Fruit fly (Drosophila melanogaster) whole organism, embryonic: Measurements from ENCODE around the gene PCID2.
A peak's percentile ranks its signal among the peaks of the same experiment; 100 is the strongest.

Experiments used
- ATbp ChIP-seq: fragments of 200-800 bp; sonication (Bioruptor generic); optimal IDR thresholded peaks from 2 replicates; lab custom pipeline; 2017; ENCODE audit warnings: missing biosample characterization, mild to moderate bottlenecking, missing genetic modification characterization, missing genetic modification reagents
- Atf3 ChIP-seq: fragments of 200-800 bp; sonication (Bioruptor generic); optimal IDR thresholded peaks from 3 replicates; lab custom pipeline; 2016; ENCODE audit warnings: missing biosample characterization, missing genetic modification characterization
- CG11723 ChIP-seq: fragments of 200-800 bp; sonication (Bioruptor generic); optimal IDR thresholded peaks from 2 replicates; lab custom pipeline; 2017; ENCODE audit warnings: missing biosample characterization, mild to moderate bottlenecking, missing genetic modification characterization
- CG12155 ChIP-seq: fragments of 200-800 bp; sonication (Bioruptor generic); optimal IDR thresholded peaks from 3 replicates; lab custom pipeline; 2016; ENCODE audit warnings: missing biosample characterization, missing genetic modification characterization
- CG12299 ChIP-seq: fragments of 200-800 bp; sonication (Bioruptor generic); optimal IDR thresholded peaks from 2 replicates; lab custom pipeline; 2018; ENCODE audit warnings: missing biosample characterization, mild to moderate bottlenecking, missing genetic modification characterization
- CG13123 ChIP-seq: fragments of 200-800 bp; sonication (Bioruptor generic); optimal IDR thresholded peaks from 2 replicates; lab custom pipeline; 2016; ENCODE audit warnings: missing biosample characterization, missing genetic modification characterization
- CG13775 ChIP-seq: fragments of 200-800 bp; sonication (Bioruptor generic); optimal IDR thresholded peaks from 3 replicates; lab custom pipeline; 2017; ENCODE audit warnings: missing biosample characterization, mild to moderate bottlenecking, missing genetic modification characterization
- CG14050 ChIP-seq: fragments of 200-800 bp; sonication (Bioruptor generic); IDR thresholded peaks from 3 replicates; pipeline ENCODE4 v1.3.6; 2022; ENCODE audit warnings: missing biosample characterization, missing genetic modification characterization
- CG15601 ChIP-seq: fragments of 200-800 bp; sonication (Bioruptor generic); optimal IDR thresholded peaks from 3 replicates; lab custom pipeline; 2019; ENCODE audit warnings: missing biosample characterization, mild to moderate bottlenecking, missing genetic modification characterization, moderate library complexity
- CG17568 ChIP-seq: fragments of 200-800 bp; sonication (Bioruptor generic); optimal IDR thresholded peaks from 2 replicates; lab custom pipeline; 2018; ENCODE audit warnings: missing biosample characterization, mild to moderate bottlenecking, missing genetic modification characterization, moderate library complexity
- CG18262 ChIP-seq: fragments of 200-800 bp; optimal IDR thresholded peaks from 3 replicates; lab custom pipeline; 2019; ENCODE audit warnings: missing biosample characterization, mild to moderate bottlenecking, missing genetic modification characterization, moderate library complexity
- CG2199 ChIP-seq: fragments of 200-800 bp; sonication (Bioruptor generic); IDR thresholded peaks from 3 replicates; pipeline ENCODE4 v1.3.6; 2022; ENCODE audit warnings: missing biosample characterization, missing genetic modification characterization
- CG2202 ChIP-seq: fragments of 200-800 bp; sonication (Bioruptor generic); optimal IDR thresholded peaks from 2 replicates; lab custom pipeline; 2018; ENCODE audit warnings: missing biosample characterization, mild to moderate bottlenecking, missing genetic modification characterization
- CG3995 ChIP-seq: fragments of 200-800 bp; sonication (Bioruptor generic); optimal IDR thresholded peaks from 3 replicates; lab custom pipeline; 2016; ENCODE audit warnings: missing biosample characterization, missing genetic modification characterization
- CG4820 ChIP-seq: fragments of 200-800 bp; sonication (Bioruptor generic); optimal IDR thresholded peaks from 3 replicates; lab custom pipeline; 2016; ENCODE audit warnings: missing biosample characterization, missing genetic modification characterization
- CG5953 ChIP-seq: fragments of 200-800 bp; sonication (Bioruptor generic); IDR thresholded peaks from 2 replicates; pipeline ENCODE4 v1.3.6; 2022; ENCODE audit warnings: missing biosample characterization, missing genetic modification characterization
- CG6272 ChIP-seq: fragments of 200-800 bp; sonication (Bioruptor generic); IDR thresholded peaks from 2 replicates; pipeline ENCODE4 v1.3.6; 2022; ENCODE audit warnings: missing biosample characterization, missing genetic modification characterization
- CG6689 ChIP-seq: fragments of 200-800 bp; sonication (Bioruptor generic); IDR thresholded peaks from 2 replicates; pipeline ENCODE4 v1.3.6; 2022; ENCODE audit warnings: missing biosample characterization, missing genetic modification characterization
- CG8388 ChIP-seq: fragments of 200-800 bp; sonication (Bioruptor generic); optimal IDR thresholded peaks from 2 replicates; lab custom pipeline; 2019; ENCODE audit warnings: missing biosample characterization, mild to moderate bottlenecking, missing genetic modification characterization, moderate library complexity
- CG8478 ChIP-seq: fragments of >200 bp; optimal IDR thresholded peaks from 2 replicates; lab custom pipeline; 2018
- CG9797 ChIP-seq: fragments of 200-800 bp; sonication (Bioruptor generic); optimal IDR thresholded peaks from 3 replicates; lab custom pipeline; 2018; ENCODE audit warnings: missing biosample characterization, mild to moderate bottlenecking, missing genetic modification characterization
- CG9817 ChIP-seq: fragments of 200-800 bp; sonication (Bioruptor generic); optimal IDR thresholded peaks from 2 replicates; lab custom pipeline; 2018; ENCODE audit warnings: missing biosample characterization, mild to moderate bottlenecking, missing genetic modification characterization, moderate library complexity
- CkIIα-i1 ChIP-seq: fragments of 200-800 bp; sonication (Bioruptor generic); IDR thresholded peaks from 2 replicates; pipeline ENCODE4 v1.3.6; 2022; ENCODE audit warnings: missing biosample characterization, missing genetic modification characterization
- Dbx ChIP-seq: fragments of 200-800 bp; sonication (Bioruptor generic); IDR thresholded peaks from 3 replicates; pipeline ENCODE4 v1.3.6; 2022; ENCODE audit warnings: missing biosample characterization, missing genetic modification characterization
- Dip3 ChIP-seq: fragments of 200-800 bp; sonication (Bioruptor generic); optimal IDR thresholded peaks from 3 replicates; lab custom pipeline; 2016; ENCODE audit warnings: missing biosample characterization, missing genetic modification characterization
- Dp ChIP-seq: fragments of 200-800 bp; sonication (Bioruptor generic); optimal IDR thresholded peaks from 2 replicates; lab custom pipeline; 2018; ENCODE audit warnings: missing biosample characterization, mild to moderate bottlenecking, missing genetic modification characterization, moderate library complexity
- Drgx ChIP-seq: fragments of 200-800 bp; sonication (Bioruptor generic); IDR thresholded peaks from 2 replicates; pipeline ENCODE4 v1.3.6; 2022; ENCODE audit warnings: missing biosample characterization, missing genetic modification characterization
- Ets97D ChIP-seq: fragments of 200-800 bp; sonication (Bioruptor generic); optimal IDR thresholded peaks from 3 replicates; lab custom pipeline; 2016; ENCODE audit warnings: missing biosample characterization, missing genetic modification characterization
- Hr3 ChIP-seq: fragments of 200-800 bp; sonication (Bioruptor generic); optimal IDR thresholded peaks from 3 replicates; lab custom pipeline; 2016; ENCODE audit warnings: missing biosample characterization, missing genetic modification characterization
- Lpt ChIP-seq: fragments of >200 bp; optimal IDR thresholded peaks from 2 replicates; lab custom pipeline; 2018; ENCODE audit warnings: missing biosample characterization, missing genetic modification characterization
- Mad ChIP-seq: fragments of 200-800 bp; sonication (Bioruptor generic); optimal IDR thresholded peaks from 2 replicates; lab custom pipeline; 2016; ENCODE audit warnings: missing biosample characterization, missing genetic modification characterization
- Med ChIP-seq: fragments of 200-800 bp; sonication (Bioruptor generic); peaks from one replicate; lab custom pipeline; 2016; ENCODE audit warnings: missing biosample characterization, missing genetic modification characterization, mild to moderate bottlenecking, inconsistent platforms, moderate library complexity
- Oli ChIP-seq: fragments of 200-800 bp; sonication (Bioruptor generic); optimal IDR thresholded peaks from 2 replicates; lab custom pipeline; 2018; ENCODE audit warnings: missing biosample characterization, mild to moderate bottlenecking, missing genetic modification characterization, moderate library complexity
- Sin3A ChIP-seq: fragments of >200 bp; optimal IDR thresholded peaks from 2 replicates; lab custom pipeline; 2018
- Sry-β ChIP-seq: fragments of 200-800 bp; sonication (Bioruptor generic); optimal IDR thresholded peaks from 2 replicates; lab custom pipeline; 2018; ENCODE audit warnings: missing biosample characterization, mild to moderate bottlenecking, missing genetic modification characterization, moderate library complexity
- Vsx1 ChIP-seq: fragments of 200-800 bp; sonication (Bioruptor generic); optimal IDR thresholded peaks from 2 replicates; lab custom pipeline; 2017; ENCODE audit warnings: missing biosample characterization, mild to moderate bottlenecking, missing genetic modification characterization, missing genetic modification reagents
- ac ChIP-seq: fragments of 200-800 bp; sonication (Bioruptor generic); optimal IDR thresholded peaks from 3 replicates; lab custom pipeline; 2017; ENCODE audit warnings: missing biosample characterization, mild to moderate bottlenecking, missing genetic modification characterization
- bcd ChIP-seq: fragments of 200-800 bp; sonication (Bioruptor generic); optimal IDR thresholded peaks from 2 replicates; lab custom pipeline; 2017; ENCODE audit warnings: missing biosample characterization, mild to moderate bottlenecking, missing genetic modification characterization
- br ChIP-seq: fragments of >200 bp; optimal IDR thresholded peaks from 2 replicates; lab custom pipeline; 2017
- chn ChIP-seq: fragments of 200-800 bp; sonication (Bioruptor generic); optimal IDR thresholded peaks from 2 replicates; lab custom pipeline; 2016; ENCODE audit warnings: missing biosample characterization, missing genetic modification characterization
- dati ChIP-seq: fragments of 200-800 bp; sonication (Bioruptor generic); IDR thresholded peaks from 2 replicates; pipeline ENCODE4 v1.3.6; 2022; ENCODE audit warnings: missing biosample characterization, missing genetic modification characterization
- dmrt11E ChIP-seq: fragments of 200-800 bp; sonication (Bioruptor generic); optimal IDR thresholded peaks from 3 replicates; lab custom pipeline; 2018; ENCODE audit warnings: missing biosample characterization, mild to moderate bottlenecking, missing genetic modification characterization, moderate library complexity
- emc ChIP-seq: fragments of 200-800 bp; sonication (Bioruptor generic); optimal IDR thresholded peaks from 2 replicates; lab custom pipeline; 2016; ENCODE audit warnings: missing biosample characterization, missing genetic modification characterization
- eve ChIP-seq, 2 experiments: fragments of >200 bp; optimal IDR thresholded peaks; 2 replicates each; lab custom pipeline; 2017; ENCODE audit warnings: missing biosample characterization in 2 of 2, missing genetic modification characterization in 2 of 2
- fd3F ChIP-seq: fragments of 200-800 bp; sonication (Bioruptor generic); optimal IDR thresholded peaks from 2 replicates; lab custom pipeline; 2018; ENCODE audit warnings: missing biosample characterization, mild to moderate bottlenecking, missing genetic modification characterization, moderate library complexity
- ftz-f1 ChIP-seq: fragments of 200-800 bp; sonication (Bioruptor generic); optimal IDR thresholded peaks from 2 replicates; lab custom pipeline; 2016; ENCODE audit warnings: missing biosample characterization, missing genetic modification characterization
- gcm ChIP-seq: fragments of 200-800 bp; sonication (Bioruptor generic); optimal IDR thresholded peaks from 2 replicates; lab custom pipeline; 2019; ENCODE audit warnings: missing biosample characterization, mild to moderate bottlenecking, missing genetic modification characterization, moderate library complexity
- hb ChIP-seq: fragments of 200-800 bp; sonication (Bioruptor generic); IDR thresholded peaks from 3 replicates; pipeline ENCODE4 v1.3.6; 2022; ENCODE audit warnings: missing biosample characterization, missing genetic modification characterization; ENCODE audit not compliant: partially characterized antibody
- mam ChIP-seq: fragments of 200-800 bp; sonication (Bioruptor generic); optimal IDR thresholded peaks from 3 replicates; lab custom pipeline; 2016; ENCODE audit warnings: missing biosample characterization, missing genetic modification characterization
- nom ChIP-seq: fragments of 200-800 bp; sonication (Bioruptor generic); optimal IDR thresholded peaks from 2 replicates; lab custom pipeline; 2017; ENCODE audit warnings: missing biosample characterization, missing genetic modification characterization, mild to moderate bottlenecking, moderate library complexity, missing genetic modification reagents
- pb ChIP-seq: fragments of 200-800 bp; sonication (Bioruptor generic); optimal IDR thresholded peaks from 3 replicates; lab custom pipeline; 2016; ENCODE audit warnings: missing biosample characterization, missing genetic modification characterization
- pros ChIP-seq: fragments of 200-800 bp; sonication (Bioruptor generic); optimal IDR thresholded peaks from 3 replicates; lab custom pipeline; 2019; ENCODE audit warnings: missing biosample characterization, mild to moderate bottlenecking, missing genetic modification characterization, moderate library complexity
- tap ChIP-seq: fragments of 200-800 bp; optimal IDR thresholded peaks from 3 replicates; lab custom pipeline; 2019; ENCODE audit warnings: missing biosample characterization, mild to moderate bottlenecking, missing genetic modification characterization, moderate library complexity

PCID2 gene

dm6 chr3L:11648410-11648809 is 22.2 kb downstream of the PCID2 start, which contains the start of the genes RIOK1 and Polr3H:
RIOK1 (minus strand) TSS chr3L:11648474.
Polr3H (plus strand) TSS chr3L:11648756.
- TF ChIP-seq CkIIα-i1 (GFP tag; lab: Robert Waterston, UW): no peak
- peak; percentile 65 for TF ChIP-seq CG13123 (GFP tag; lab: Kevin White, UChicago)
- TF ChIP-seq CG3995 (GFP tag; lab: Kevin White, UChicago): peak; percentile 60
- TF ChIP-seq dmrt11E: peak; percentile 46
- peak; percentile 54 for TF ChIP-seq CG9817
- peak; percentile 97 for TF ChIP-seq Med (GFP tag; lab: Kevin White, UChicago)
- TF ChIP-seq CG4820 (GFP tag; lab: Kevin White, UChicago): peak; percentile 71
- TF ChIP-seq ftz-f1 (GFP tag; lab: Kevin White, UChicago): no peak
- TF ChIP-seq CG12155 (GFP tag; lab: Kevin White, UChicago): peak; percentile 68
- TF ChIP-seq ac (GFP tag; lab: Kevin White, UChicago): no peak
- TF ChIP-seq nom (GFP tag; lab: Kevin White, UChicago): no peak
- TF ChIP-seq CG14050 (GFP tag; lab: Robert Waterston, UW): peak; percentile 38; the same call in 1 of the 3 replicates
- no peak for TF ChIP-seq tap (tag; lab: Kevin White, UChicago)
- TF ChIP-seq CG15601 (tag; lab: Kevin White, UChicago): no peak
- no peak for TF ChIP-seq CG5953 (GFP tag; lab: Robert Waterston, UW)
- peak; percentile 47 for TF ChIP-seq Atf3 (GFP tag; lab: Kevin White, UChicago)
- peak; percentile 46; the same call in 1 of the 2 replicates for TF ChIP-seq Drgx
- peak; percentile 82 for TF ChIP-seq CG13775
- no peak for TF ChIP-seq CG12299 (tag; lab: Kevin White, UChicago)
- TF ChIP-seq Ets97D (GFP tag; lab: Kevin White, UChicago): peak; percentile 62
- TF ChIP-seq fd3F: peak; percentile 39
- peak; percentile 63 for TF ChIP-seq Hr3 (GFP tag; lab: Kevin White, UChicago)
- no peak for TF ChIP-seq emc
- TF ChIP-seq bcd: peak; percentile 55
- TF ChIP-seq Vsx1 (GFP tag; lab: Kevin White, UChicago): no peak
- TF ChIP-seq CG8478 (lab: Kevin White, UChicago): no peak
- no peak for TF ChIP-seq Oli (tag; lab: Kevin White, UChicago)
- peak; percentile 56 for TF ChIP-seq Sry-β
- peak; percentile 19; the same call in 1 of the 2 replicates for TF ChIP-seq CG6272 (GFP tag; lab: Robert Waterston, UW)
- no peak for TF ChIP-seq pros (GFP tag; lab: Kevin White, UChicago)
- peak; percentile 81 for TF ChIP-seq chn (GFP tag; lab: Kevin White, UChicago)
- no peak for TF ChIP-seq eve (GFP tag; optimal IDR thresholded peaks at IDR 0.05; lab: Kevin White, UChicago)
- no peak for TF ChIP-seq Lpt (GFP tag; lab: Kevin White, UChicago)
- TF ChIP-seq Mad (GFP tag; lab: Kevin White, UChicago): peak; percentile 67
- TF ChIP-seq pb (GFP tag; lab: Kevin White, UChicago): no peak
- peak; percentile 58 for TF ChIP-seq CG6689 (GFP tag; lab: Robert Waterston, UW)
- TF ChIP-seq CG9797: peak; percentile 82
- TF ChIP-seq CG18262 (tag; lab: Kevin White, UChicago): no peak
- no peak for TF ChIP-seq br
- peak; percentile 79 for TF ChIP-seq Dip3
- no peak for TF ChIP-seq gcm
- no peak for TF ChIP-seq hb (GFP tag; lab: Robert Waterston, UW)
- TF ChIP-seq CG2202 (tag; lab: Kevin White, UChicago): peak; percentile 14
- TF ChIP-seq Dbx (GFP tag; lab: Robert Waterston, UW): peak; percentile 51; the same call in 1 of the 3 replicates
- TF ChIP-seq CG8388 (GFP tag; lab: Kevin White, UChicago): peak; percentile 48
- TF ChIP-seq Sin3A (lab: Kevin White, UChicago): peak; percentile 73
- no peak for TF ChIP-seq CG17568 (GFP tag; lab: Kevin White, UChicago)
- TF ChIP-seq mam (GFP tag; lab: Kevin White, UChicago): peak; percentile 83
- no peak for TF ChIP-seq dati (GFP tag; lab: Robert Waterston, UW)
- TF ChIP-seq CG11723: no peak
- TF ChIP-seq ATbp (GFP tag; lab: Kevin White, UChicago): no peak
- TF ChIP-seq CG2199: 0 out of 3 replicates have a peak, but pooled peaks have one; percentile 20
- peak; percentile 56 for TF ChIP-seq Dp (GFP tag; lab: Kevin White, UChicago)
